Fruit fly (Drosophila melanogaster) whole organism, pupa: Measurements from ENCODE around the gene Ir67c.

Experiments
- CG10348 ChIP-seq: fragments of 200-800 bp; sonication (Bioruptor generic); IDR thresholded peaks from 2 replicates; pipeline ENCODE4 v1.3.6; 2022; ENCODE audit warnings: missing biosample characterization, missing genetic modification characterization
- CG12605 ChIP-seq: fragments of 200-800 bp; sonication (Bioruptor generic); IDR thresholded peaks from 2 replicates; pipeline ENCODE4 v1.3.6; 2022; ENCODE audit warnings: missing biosample characterization, missing genetic modification characterization
- CG13204 ChIP-seq: fragments of 200-800 bp; sonication (Bioruptor generic); optimal IDR thresholded peaks from 2 replicates; lab custom pipeline; 2018; ENCODE audit warnings: missing biosample characterization, mild to moderate bottlenecking, missing genetic modification characterization, moderate library complexity
- CG14655 ChIP-seq: fragments of 200-800 bp; sonication (Bioruptor generic); optimal IDR thresholded peaks from 3 replicates; lab custom pipeline; 2017; ENCODE audit warnings: mild to moderate bottlenecking, missing biosample characterization, missing genetic modification reagents, missing genetic modification characterization
- CG15710 ChIP-seq: fragments of 200-800 bp; sonication (Bioruptor generic); optimal IDR thresholded peaks from 2 replicates; lab custom pipeline; 2018; ENCODE audit warnings: missing biosample characterization, mild to moderate bottlenecking, missing genetic modification characterization, moderate library complexity
- CG17806 ChIP-seq: fragments of 200-800 bp; sonication (Bioruptor generic); optimal IDR thresholded peaks from 2 replicates; lab custom pipeline; 2018; ENCODE audit warnings: missing biosample characterization, mild to moderate bottlenecking, missing genetic modification characterization, moderate library complexity
- CG32121 ChIP-seq: fragments of 200-800 bp; sonication (Bioruptor generic); IDR thresholded peaks from 2 replicates; pipeline ENCODE4 v1.3.6; 2022; ENCODE audit warnings: missing biosample characterization, missing genetic modification characterization
- CG34367 ChIP-seq: fragments of 200-800 bp; sonication (Bioruptor generic); optimal IDR thresholded peaks from 2 replicates; lab custom pipeline; 2018; ENCODE audit warnings: missing biosample characterization, mild to moderate bottlenecking, missing genetic modification characterization
- CG4496 ChIP-seq: fragments of 200-800 bp; sonication (Bioruptor generic); IDR thresholded peaks from 3 replicates; pipeline ENCODE4 v1.3.6; 2022; ENCODE audit warnings: missing biosample characterization, missing genetic modification characterization
- CG8159 ChIP-seq: fragments of 200-800 bp; sonication (Bioruptor generic); optimal IDR thresholded peaks from 3 replicates; lab custom pipeline; 2018; ENCODE audit warnings: missing biosample characterization, mild to moderate bottlenecking, missing genetic modification characterization, moderate library complexity
- CG8301 ChIP-seq: fragments of 200-800 bp; sonication (Bioruptor generic); optimal IDR thresholded peaks from 2 replicates; lab custom pipeline; 2018; ENCODE audit warnings: missing biosample characterization, mild to moderate bottlenecking, missing genetic modification characterization
- CG9948 ChIP-seq: fragments of 200-800 bp; sonication (Bioruptor generic); optimal IDR thresholded peaks from 2 replicates; lab custom pipeline; 2018; ENCODE audit warnings: missing biosample characterization, mild to moderate bottlenecking, missing genetic modification characterization, moderate library complexity
- D1 ChIP-seq: fragments of 200-800 bp; sonication (Bioruptor generic); optimal IDR thresholded peaks from 2 replicates; lab custom pipeline; 2018; ENCODE audit warnings: missing biosample characterization, mild to moderate bottlenecking, missing genetic modification characterization, moderate library complexity
- EcR ChIP-seq: fragments of 200-800 bp; sonication (Bioruptor generic); optimal IDR thresholded peaks from 3 replicates; lab custom pipeline; 2019; ENCODE audit warnings: missing biosample characterization, missing genetic modification characterization, mild to moderate bottlenecking, moderate library complexity, missing genetic modification reagents
- Ets98B ChIP-seq: fragments of 200-800 bp; sonication (Bioruptor generic); IDR thresholded peaks from 2 replicates; pipeline ENCODE4 v1.3.6; 2022; ENCODE audit warnings: missing biosample characterization, missing genetic modification characterization
- Pif1A ChIP-seq: fragments of 200-800 bp; sonication (Bioruptor generic); optimal IDR thresholded peaks from 3 replicates; lab custom pipeline; 2016; ENCODE audit warnings: missing biosample characterization, missing genetic modification characterization
- Pif1B ChIP-seq: fragments of 200-800 bp; sonication (Bioruptor generic); optimal IDR thresholded peaks from 3 replicates; lab custom pipeline; 2016; ENCODE audit warnings: missing biosample characterization, missing genetic modification characterization
- Snoo ChIP-seq: fragments of 200-800 bp; sonication (Bioruptor generic); optimal IDR thresholded peaks from 3 replicates; lab custom pipeline; 2017; ENCODE audit warnings: missing biosample characterization, mild to moderate bottlenecking, missing genetic modification characterization, inconsistent platforms
- fd96Ca ChIP-seq: fragments of 200-800 bp; sonication (Bioruptor generic); IDR thresholded peaks from 3 replicates; pipeline ENCODE4 v1.3.6; 2022; ENCODE audit warnings: missing biosample characterization, missing genetic modification characterization
- gl ChIP-seq: fragments of 200-800 bp; sonication (Bioruptor generic); optimal IDR thresholded peaks from 2 replicates; lab custom pipeline; 2018; ENCODE audit warnings: missing biosample characterization, mild to moderate bottlenecking, missing genetic modification characterization
- rn ChIP-seq: fragments of 200-800 bp; sonication (Bioruptor generic); IDR thresholded peaks from 2 replicates; pipeline ENCODE4 v1.3.6; 2022; ENCODE audit warnings: missing biosample characterization, missing genetic modification characterization

The Ir67c gene

dm6 chr3L:10389143-10389542, 44.8 kb downstream of the Ir67c start:
- TF ChIP-seq CG34367 (tag; lab: Kevin White, UChicago) (no peak), CG32121 (GFP tag; lab: Robert Waterston, UW) (0 out of 2 replicates have a peak, but pooled peaks have one; percentile 11), CG4496 (GFP tag; lab: Robert Waterston, UW) (0 out of 3 replicates have a peak, but pooled peaks have one; percentile 51), Ets98B (peak; percentile 28; the same call in 1 of the 2 replicates), CG12605 (GFP tag; lab: Robert Waterston, UW) (no peak), CG8301 (peak; percentile 58), CG14655 (peak; percentile 57)

- peak; percentile 82 for TF ChIP-seq Ets98B
- peak; percentile 66 for TF ChIP-seq Pif1A
- peak; percentile 67 for TF ChIP-seq CG32121 (GFP tag; lab: Robert Waterston, UW)
- TF ChIP-seq CG4496 (GFP tag; lab: Robert Waterston, UW), result peak; percentile 86
- peak; percentile 78 for TF ChIP-seq CG8159
- peak; percentile 57 for TF ChIP-seq D1 (tag; lab: Kevin White, UChicago)
- TF ChIP-seq CG8301, result peak; percentile 75
- peak; percentile 65 for TF ChIP-seq CG15710
- peak; percentile 46 for TF ChIP-seq gl (tag; lab: Kevin White, UChicago)
- peak; percentile 79; the same call in 2 of the 3 replicates for TF ChIP-seq fd96Ca
- peak; percentile 76 for TF ChIP-seq Pif1B
- TF ChIP-seq rn (GFP tag; lab: Robert Waterston, UW), result peak; percentile 45; the same call in 1 of the 2 replicates
- TF ChIP-seq CG14655, result peak; percentile 84
- TF ChIP-seq CG12605 (GFP tag; lab: Robert Waterston, UW), result peak; percentile 75
- TF ChIP-seq CG9948, result peak; percentile 70
- peak; percentile 60 for TF ChIP-seq CG17806 (tag; lab: Kevin White, UChicago)
- TF ChIP-seq EcR, result peak; percentile 14
- peak; percentile 51 for TF ChIP-seq CG13204 (GFP tag; lab: Kevin White, UChicago)
- TF ChIP-seq CG34367 (tag; lab: Kevin White, UChicago), result peak; percentile 74
- no peak for TF ChIP-seq Snoo (tag; lab: Kevin White, UChicago)
- TF ChIP-seq CG10348 (GFP tag; lab: Robert Waterston, UW), result no peak
Observed at dm6 chr3L:10387233-10387925, 46.5 kb downstream of the Ir67c start.

- peak; percentile 71 for TF ChIP-seq gl (tag; lab: Kevin White, UChicago)
- no peak for TF ChIP-seq Ets98B
- peak; percentile 30; the same call in 1 of the 2 replicates for TF ChIP-seq CG12605 (GFP tag; lab: Robert Waterston, UW)
Observed at dm6 chr3L:10386601-10387000, 47.3 kb downstream of the Ir67c start.

- TF ChIP-seq Pif1A (no peak), CG9948 (peak; percentile 65), CG14655 (peak; percentile 68), Ets98B (peak; percentile 10; the same call in 1 of the 2 replicates), CG8301 (peak; percentile 65), CG32121 (GFP tag; lab: Robert Waterston, UW) (peak; percentile 37; the same call in 1 of the 2 replicates), CG15710 (peak; percentile 31), rn (GFP tag; lab: Robert Waterston, UW) (no peak), CG4496 (GFP tag; lab: Robert Waterston, UW) (peak; percentile 46; the same call in 2 of the 3 replicates), Pif1B (no peak), CG8159 (peak; percentile 48), CG10348 (GFP tag; lab: Robert Waterston, UW) (no peak), CG17806 (tag; lab: Kevin White, UChicago) (peak; percentile 48), D1 (tag; lab: Kevin White, UChicago) (peak; percentile 18), CG34367 (tag; lab: Kevin White, UChicago) (peak; percentile 6), CG12605 (GFP tag; lab: Robert Waterston, UW) (peak; percentile 22; the same call in 1 of the 2 replicates), Snoo (tag; lab: Kevin White, UChicago) (no peak)
Observed at dm6 chr3L:10386180-10386579, 47.7 kb downstream of the Ir67c start.

dm6 chr3L:10384727-10385459, 49.0 kb downstream of the Ir67c start:
- no peak for TF ChIP-seq CG13204 (GFP tag; lab: Kevin White, UChicago)
- TF ChIP-seq CG34367 (tag; lab: Kevin White, UChicago), result no peak
- peak; percentile 1 for TF ChIP-seq CG9948
- TF ChIP-seq fd96Ca, result peak; percentile 41; the same call in 1 of the 3 replicates
- no peak for TF ChIP-seq CG8301
- no peak for TF ChIP-seq CG14655
- 0 out of 2 replicates have a peak, but pooled peaks have one; percentile 3 for TF ChIP-seq rn (GFP tag; lab: Robert Waterston, UW)
- TF ChIP-seq CG8159, result no peak
- no peak for TF ChIP-seq Pif1A
- peak; percentile 30 for TF ChIP-seq Ets98B
- peak; percentile 39; the same call in 1 of the 2 replicates for TF ChIP-seq CG32121 (GFP tag; lab: Robert Waterston, UW)
- no peak for TF ChIP-seq Snoo (tag; lab: Kevin White, UChicago)
- no peak for TF ChIP-seq EcR
- TF ChIP-seq CG12605 (GFP tag; lab: Robert Waterston, UW), result 0 out of 2 replicates have a peak, but pooled peaks have one; percentile 11
- TF ChIP-seq CG15710, result no peak
- peak; percentile 16 for TF ChIP-seq CG17806 (tag; lab: Kevin White, UChicago)
- TF ChIP-seq gl (tag; lab: Kevin White, UChicago), result no peak
- TF ChIP-seq D1 (tag; lab: Kevin White, UChicago), result no peak
- TF ChIP-seq CG10348 (GFP tag; lab: Robert Waterston, UW), result no peak
- peak; percentile 69; the same call in 2 of the 3 replicates for TF ChIP-seq CG4496 (GFP tag; lab: Robert Waterston, UW)
- no peak for TF ChIP-seq Pif1B
- TF ChIP-seq, all 21 proteins: peak for 8
